Fruit fly (Drosophila melanogaster) ovary, adult (tissue): Measurements from ENCODE around the gene CG14452.
A peak's percentile ranks its signal among the peaks of the same experiment; 100 is the strongest.
"Not testable (repeated sequence)": the region's sequence is repeated elsewhere in the genome, so short reads cannot be mapped to it uniquely, and the experiment has no call there.

ENCODE experiments used
- CG17801 ChIP-seq: fragments of 200-800 bp; optimal IDR thresholded peaks from 2 replicates; lab custom pipeline; 2019; ENCODE audit warnings: missing biosample characterization, mild to moderate bottlenecking, missing genetic modification characterization, moderate library complexity; ENCODE audit not compliant: partially characterized antibody

CG14452 gene

dm6 chr3L:22696930-22697329, 1.2 kb downstream of the CG14452 start, which contains the start of gene CG32453:
Gene CG32453, plus strand, starts transcription at chr3L:22697230.
- TF ChIP-seq CG17801 (GFP tag; lab: Kevin White, UChicago), result not testable (repeated sequence)

- TF ChIP-seq CG17801 (GFP tag; lab: Kevin White, UChicago), result no peak
These were observed 3.4 kb downstream of the CG14452 start, which contains the start of gene CG45116 for dm6 chr3L:22699133-22699532. Gene CG45116, plus strand, starts transcription at chr3L:22699433.

- no peak for TF ChIP-seq CG17801 (GFP tag; lab: Kevin White, UChicago)
These were observed 16.1 kb downstream of the CG14452 start, which contains the start of gene CG11370 for dm6 chr3L:22711855-22712254. Gene CG11370, plus strand, starts transcription at chr3L:22712155.

- no peak for TF ChIP-seq CG17801 (GFP tag; lab: Kevin White, UChicago)
These were observed 17.9 kb downstream of the CG14452 start for dm6 chr3L:22713605-22714004.

dm6 chr3L:22717137-22717767, 21.5 kb downstream of the CG14452 start, which contains the start of the genes ArfGAP3 and CG32452:
Gene ArfGAP3, minus strand, starts transcription at chr3L:22717577.
Gene CG32452, plus strand, starts transcription at chr3L:22717728.
- peak; percentile 67 for TF ChIP-seq CG17801 (GFP tag; lab: Kevin White, UChicago)

dm6 chr3L:22720694-22721270, 25.0 kb downstream of the CG14452 start, which contains the start of gene mael:
Gene mael, plus strand, starts transcription at chr3L:22721203.
- not testable (repeated sequence) for TF ChIP-seq CG17801 (GFP tag; lab: Kevin White, UChicago)

dm6 chr3L:22721991-22722390, 26.2 kb downstream of the CG14452 start, which contains the start of gene CG14451:
Gene CG14451, minus strand, starts transcription at chr3L:22722091.
- TF ChIP-seq CG17801 (GFP tag; lab: Kevin White, UChicago), result no peak

dm6 chr3L:22724046-22724771, 28.5 kb downstream of the CG14452 start:
- TF ChIP-seq CG17801 (GFP tag; lab: Kevin White, UChicago), result no peak

dm6 chr3L:22727739-22728335, 32.1 kb downstream of the CG14452 start, which contains the start of the genes CG14450 and CG11367:
Gene CG14450, minus strand, starts transcription at chr3L:22727789.
Gene CG11367, plus strand, starts transcription at chr3L:22728111.
- TF ChIP-seq CG17801 (GFP tag; lab: Kevin White, UChicago), result peak; percentile 44

- no peak for TF ChIP-seq CG17801 (GFP tag; lab: Kevin White, UChicago)
These were observed 33.7 kb downstream of the CG14452 start, which contains the start of gene CG32454 for dm6 chr3L:22729466-22729865. Gene CG32454, plus strand, starts transcription at chr3L:22729766.

- no peak for TF ChIP-seq CG17801 (GFP tag; lab: Kevin White, UChicago)
These were observed 35.6 kb downstream of the CG14452 start for dm6 chr3L:22731393-22731792.

dm6 chr3L:22733607-22734006, 37.9 kb downstream of the CG14452 start:
- TF ChIP-seq CG17801 (GFP tag; lab: Kevin White, UChicago), result no peak

- peak; percentile 37 for TF ChIP-seq CG17801 (GFP tag; lab: Kevin White, UChicago)
These were observed 42.2 kb downstream of the CG14452 start, which contains the start of gene CG11241 for dm6 chr3L:22737732-22738611. Gene CG11241, minus strand, starts transcription at chr3L:22738420.
